Worm (Caenorhabditis elegans): ENCODE results near the gene snf-10.

DNA sequence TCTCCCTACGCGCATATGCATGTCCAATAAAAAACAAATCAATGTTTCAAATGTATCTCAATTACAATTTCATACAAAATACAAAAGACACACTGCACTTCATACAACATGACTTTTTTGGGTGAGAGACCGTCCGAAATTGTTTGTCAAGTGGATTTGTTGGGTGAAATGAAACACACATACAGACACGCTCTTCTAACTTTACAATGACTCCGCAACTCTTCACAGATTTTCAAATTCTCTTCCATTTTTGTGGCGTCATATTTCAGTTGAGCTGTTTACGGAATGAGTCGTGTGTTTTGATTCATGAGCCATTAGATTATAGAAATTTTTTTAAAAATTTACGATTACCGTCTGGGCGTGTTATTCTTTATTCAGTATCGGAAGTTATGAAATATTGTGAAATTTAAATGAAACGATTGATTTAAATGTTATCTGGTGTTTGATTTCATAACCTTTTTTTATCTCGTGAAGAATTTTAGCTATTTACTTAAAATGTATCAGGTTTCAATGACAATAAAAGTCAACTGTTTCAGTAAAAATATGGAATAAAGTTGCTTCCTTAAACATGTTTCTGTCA lies 36.3 kb upstream of the snf-10 start:
- TF ChIP-seq elt-2 (tag; optimal IDR thresholded peaks at IDR 0.05) (no peak), fax-1 (tag; optimal IDR thresholded peaks at IDR 0.05) (no peak), Y22D7AL.16 (tag; optimal IDR thresholded peaks at IDR 0.05) (no peak), ama-1 (optimal IDR thresholded peaks at IDR 0.05) (no peak)

Data from whole organism, late embryonic.